Fruit fly (Drosophila melanogaster) ovary, adult (tissue): ENCODE results near the gene CG42554.

Experiments used
- CG17801 ChIP-seq: fragments of 200-800 bp; optimal IDR thresholded peaks from 2 replicates; lab custom pipeline; 2019; ENCODE audit warnings: missing biosample characterization, mild to moderate bottlenecking, missing genetic modification characterization, moderate library complexity; ENCODE audit not compliant: partially characterized antibody

CG42554 gene

DNA sequence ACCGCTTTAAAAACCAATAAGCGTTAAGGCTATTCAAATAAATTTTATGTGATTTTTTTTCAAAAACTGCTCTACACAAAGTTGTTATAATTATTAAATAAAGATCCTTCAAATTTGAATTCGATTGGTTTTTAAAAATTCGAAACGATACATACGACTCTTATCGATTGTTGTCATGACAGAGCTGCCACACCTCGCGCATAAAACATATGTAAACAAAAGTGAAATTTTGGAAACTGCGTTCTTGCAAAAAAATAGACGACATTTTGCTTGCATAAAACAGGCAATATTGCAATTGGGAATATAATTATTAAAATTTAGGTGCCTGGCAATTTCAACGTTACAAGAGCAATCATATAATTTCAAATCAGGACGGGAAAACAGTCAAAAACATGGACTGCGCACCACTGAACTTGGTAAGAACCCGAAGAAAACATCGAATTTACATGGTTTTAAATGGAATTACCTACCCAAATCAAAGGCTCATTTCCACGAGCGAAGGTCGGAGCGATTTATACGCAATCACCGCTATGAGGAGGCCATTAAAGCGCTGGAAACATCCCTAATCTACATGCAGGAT, at the start of gene CG42554:
TSS of gene CG42554 (plus strand) at position 229 of the 580 bp plus-strand sequence.
- no peak for TF ChIP-seq CG17801 (GFP tag; lab: Kevin White, UChicago)

- no peak for TF ChIP-seq CG17801 (GFP tag; lab: Kevin White, UChicago)
These were observed 49.6 kb upstream of the CG42554 start for dm6 chr3L:785726-786351.

- TF ChIP-seq CG17801 (GFP tag; lab: Kevin White, UChicago): no peak
These were observed 48.6 kb upstream of the CG42554 start for dm6 chr3L:786835-787234.

DNA sequence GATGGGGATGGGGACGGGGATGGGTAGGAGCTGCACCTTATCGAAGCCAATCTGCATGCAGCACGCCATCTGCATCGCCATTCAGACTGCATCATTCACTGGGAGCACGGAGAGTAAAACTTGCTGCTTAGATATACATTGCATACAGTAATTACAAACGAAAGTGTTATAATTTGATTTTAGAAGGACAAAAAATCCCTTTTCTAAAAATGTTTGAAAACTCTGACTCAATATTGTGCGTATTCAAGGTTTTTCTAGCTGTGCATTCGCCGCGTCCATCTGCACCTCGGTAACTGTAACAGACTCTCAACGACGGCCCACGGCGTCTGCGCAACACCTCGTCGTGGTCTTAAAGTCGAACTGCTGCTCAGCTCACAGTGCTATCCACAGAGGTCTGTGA, 47.8 kb upstream of the CG42554 start:
- no peak for TF ChIP-seq CG17801 (GFP tag; lab: Kevin White, UChicago)

- TF ChIP-seq CG17801 (GFP tag; lab: Kevin White, UChicago): no peak
These were observed 46.5 kb upstream of the CG42554 start for dm6 chr3L:788961-789360.

DNA sequence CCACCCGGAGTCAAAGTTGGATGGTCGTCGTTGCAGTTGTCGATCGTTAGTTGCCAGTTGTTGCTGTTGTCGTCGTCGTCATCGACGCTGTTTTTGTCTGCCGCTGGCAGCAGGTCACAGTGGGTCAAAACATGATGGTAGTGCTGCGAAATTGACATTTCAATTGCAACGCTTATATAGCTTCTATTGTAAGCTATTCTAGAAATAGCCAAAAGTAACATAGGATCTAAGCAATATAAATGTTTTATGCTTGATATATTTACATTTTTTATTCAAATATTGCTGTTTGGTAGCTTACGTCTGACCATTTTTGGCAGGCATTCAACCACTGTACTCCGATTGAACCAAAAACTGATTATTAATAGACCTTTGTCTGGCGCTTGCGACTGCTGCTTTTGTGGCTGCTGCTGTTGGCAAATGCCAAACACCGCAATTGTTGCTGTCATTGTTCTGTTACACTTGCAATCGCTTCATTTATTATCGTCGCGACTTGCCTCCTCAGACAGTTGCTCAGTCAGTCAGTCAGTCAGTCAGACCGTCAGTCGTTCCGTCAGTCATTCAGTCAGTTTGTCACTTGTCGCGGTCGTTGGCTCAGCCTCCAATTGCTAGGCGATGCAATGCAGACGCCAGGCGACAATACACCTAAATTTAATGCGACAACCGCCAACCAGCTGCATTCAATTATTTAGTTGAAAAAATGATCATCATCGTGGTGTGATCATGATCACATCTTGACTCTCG, 44.1 kb upstream of the CG42554 start:
- no peak for TF ChIP-seq CG17801 (GFP tag; lab: Kevin White, UChicago)

- TF ChIP-seq CG17801 (GFP tag; lab: Kevin White, UChicago): no peak
These were observed 41.7 kb upstream of the CG42554 start for dm6 chr3L:793733-794320.

dm6 chr3L:794462-794861, 41.0 kb upstream of the CG42554 start:
- no peak for TF ChIP-seq CG17801 (GFP tag; lab: Kevin White, UChicago)

DNA sequence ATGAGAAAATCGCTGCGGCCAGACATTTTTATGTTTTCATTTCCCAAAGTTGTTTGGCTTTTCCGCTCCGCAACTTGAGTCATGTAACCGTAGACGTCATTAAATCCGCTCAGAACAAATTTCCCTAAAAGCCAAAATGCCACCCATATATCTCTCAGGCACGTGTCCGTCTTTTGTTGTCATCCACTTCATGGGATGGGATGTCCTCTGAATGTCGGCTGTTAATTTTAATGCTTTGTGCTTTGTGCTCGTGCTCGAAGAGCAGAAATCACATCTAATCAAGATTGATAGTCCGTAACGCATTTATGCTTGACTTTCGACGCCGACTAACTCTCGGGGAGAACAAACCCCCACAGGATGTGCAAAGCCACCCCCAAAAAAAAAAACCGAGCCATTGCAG, 40.5 kb upstream of the CG42554 start:
- no peak for TF ChIP-seq CG17801 (GFP tag; lab: Kevin White, UChicago)

DNA sequence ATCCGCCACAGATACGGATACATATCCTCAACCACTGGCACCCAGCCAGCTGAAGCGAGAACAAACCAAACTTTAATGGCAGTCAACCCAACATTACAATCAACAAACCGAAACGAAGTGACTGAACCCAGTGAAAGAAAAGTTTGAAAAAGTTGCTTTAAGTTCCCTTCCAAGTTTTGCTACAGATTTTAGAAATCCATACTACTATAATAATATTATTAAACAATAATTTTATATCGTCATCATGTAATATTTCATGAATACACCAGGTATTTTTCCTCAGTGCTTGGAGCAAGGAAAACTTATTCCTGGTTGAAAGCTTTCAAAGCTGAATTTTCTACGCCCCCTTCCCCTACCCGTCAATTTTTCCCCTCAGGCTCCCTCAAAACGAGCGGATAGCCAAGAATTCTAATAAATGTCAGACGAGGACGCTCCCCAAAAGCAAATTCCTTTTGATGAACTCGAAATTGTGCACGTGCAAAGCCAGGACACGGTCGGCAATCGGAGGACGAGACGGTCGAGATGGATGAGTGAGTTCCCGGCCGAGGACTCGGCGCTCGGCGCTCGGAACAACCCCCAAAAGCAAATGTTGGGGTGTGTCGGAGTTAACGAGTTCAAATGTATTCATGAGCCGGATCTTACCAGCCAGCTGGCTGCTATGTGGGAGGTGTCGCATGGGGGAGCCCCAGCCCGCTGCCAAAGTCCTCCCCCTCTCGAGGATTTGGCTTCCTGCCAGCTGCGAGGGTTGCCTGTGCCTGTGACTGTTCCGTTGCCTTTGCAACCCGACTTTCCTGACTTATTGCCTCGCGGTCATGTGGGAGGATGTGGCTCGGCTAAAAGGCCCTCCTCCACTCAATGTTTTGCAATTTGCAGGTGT, 38.3 kb upstream of the CG42554 start:
- TF ChIP-seq CG17801 (GFP tag; lab: Kevin White, UChicago): no peak

- TF ChIP-seq CG17801 (GFP tag; lab: Kevin White, UChicago): no peak
These were observed 35.5 kb upstream of the CG42554 start for dm6 chr3L:799837-800513.

DNA sequence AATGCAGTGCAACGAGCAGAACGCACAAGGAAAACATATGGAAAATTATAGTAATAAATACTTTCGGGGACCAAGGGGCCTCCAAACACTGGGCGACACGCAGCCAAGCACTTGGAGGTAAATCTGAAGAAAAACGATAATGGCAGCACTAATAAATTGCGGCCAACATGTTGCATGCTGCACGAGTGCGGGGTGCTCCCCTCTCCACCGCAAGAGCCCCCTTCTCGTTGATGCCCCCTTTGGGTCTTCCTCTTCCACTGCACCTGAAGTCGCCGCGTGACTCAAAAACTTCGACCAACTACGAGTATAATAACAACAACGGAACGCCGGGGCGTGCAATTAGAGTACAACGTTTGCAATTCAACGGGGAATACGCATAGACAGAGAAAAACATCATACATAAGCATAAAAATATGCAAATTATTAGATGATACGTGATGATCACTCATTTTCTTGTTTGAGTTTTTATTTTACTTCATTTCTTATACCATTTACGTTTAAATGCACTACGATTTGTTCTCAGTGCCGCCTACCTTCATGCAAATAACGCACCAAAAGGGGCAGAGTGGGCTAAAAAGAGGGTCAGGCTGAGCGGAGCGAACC, 33.5 kb upstream of the CG42554 start:
- TF ChIP-seq CG17801 (GFP tag; lab: Kevin White, UChicago): no peak

- TF ChIP-seq CG17801 (GFP tag; lab: Kevin White, UChicago): no peak
These were observed 32.7 kb upstream of the CG42554 start for dm6 chr3L:802700-803273.
